Worm (Caenorhabditis elegans) whole organism, young adult: ENCODE measurements around the gene R09A8.9.

ENCODE experiments used
- C17E4.6 ChIP-seq: fragments of 200-800 bp; sonication (Bioruptor generic); IDR thresholded peaks from 2 replicates; pipeline ENCODE4 v1.3.6; 2022; ENCODE audit warnings: missing genetic modification reagents, missing genetic modification characterization, missing compliant biosample characterization
- F23B12.7 ChIP-seq: sonication (generic microtip); optimal IDR thresholded peaks from 2 replicates; lab custom pipeline; 2017; ENCODE audit warnings: missing genetic modification characterization, mild to moderate bottlenecking, missing compliant biosample characterization, antibody characterized with exemption, moderate library complexity; ENCODE audit not compliant: insufficient read depth
- F52B5.7 ChIP-seq: sonication (generic microtip); optimal IDR thresholded peaks from 2 replicates; lab custom pipeline; 2016; ENCODE audit warnings: mild to moderate bottlenecking, missing genetic modification characterization, missing compliant biosample characterization
- K11D2.4 ChIP-seq: fragments of 200-800 bp; sonication (Bioruptor generic); IDR thresholded peaks from 2 replicates; pipeline ENCODE4 v1.3.6; 2022; ENCODE audit warnings: missing genetic modification reagents, missing genetic modification characterization, missing compliant biosample characterization
- K12H6.12 ChIP-seq: fragments of 200-800 bp; sonication (Bioruptor generic); optimal IDR thresholded peaks from 2 replicates; lab custom pipeline; 2018; ENCODE audit warnings: mild to moderate bottlenecking, missing genetic modification characterization, missing compliant biosample characterization
- T07F8.4 ChIP-seq: sonication (generic microtip); optimal IDR thresholded peaks from 2 replicates; lab custom pipeline; 2016; ENCODE audit warnings: mild to moderate bottlenecking, missing genetic modification characterization, moderate library complexity, missing compliant biosample characterization
- Y53G8AR.9 ChIP-seq: fragments of 200-800 bp; sonication (Bioruptor generic); conservative IDR thresholded peaks from 2 replicates; pipeline ENCODE4 v1.3.6; 2022; ENCODE audit warnings: missing genetic modification reagents, missing genetic modification characterization, missing compliant biosample characterization
- ZK185.1 ChIP-seq: sonication (generic microtip); optimal IDR thresholded peaks from 2 replicates; lab custom pipeline; 2016; ENCODE audit warnings: mild to moderate bottlenecking, missing genetic modification characterization, missing compliant biosample characterization; ENCODE audit not compliant: poor library complexity, severe bottlenecking
- akir-1 ChIP-seq: fragments of 200-800 bp; sonication (Bioruptor generic); optimal IDR thresholded peaks from 2 replicates; lab custom pipeline; 2018; ENCODE audit warnings: mild to moderate bottlenecking, missing genetic modification characterization, moderate library complexity, missing compliant biosample characterization
- ceh-79 ChIP-seq: sonication (generic microtip); optimal IDR thresholded peaks from 2 replicates; lab custom pipeline; 2017; ENCODE audit warnings: mild to moderate bottlenecking, missing genetic modification characterization, missing compliant biosample characterization
- die-1 ChIP-seq: sonication (generic microtip); optimal IDR thresholded peaks from 2 replicates; lab custom pipeline; 2016; ENCODE audit warnings: missing genotype, mild to moderate bottlenecking, missing genetic modification characterization, missing compliant biosample characterization
- dox-1 ChIP-seq: fragments of 200-800 bp; sonication (Bioruptor generic); IDR thresholded peaks from 2 replicates; pipeline ENCODE4 v1.3.6; 2022; ENCODE audit warnings: missing genetic modification reagents, missing genetic modification characterization, missing compliant biosample characterization
- efl-1 ChIP-seq: fragments of 150-350 bp; optimal IDR thresholded peaks from 2 replicates; lab custom pipeline; 2014; ENCODE audit warnings: missing biosample characterization, missing genetic modification reagents, missing genetic modification characterization
- gei-17 ChIP-seq: fragments of 200-800 bp; sonication (Bioruptor generic); optimal IDR thresholded peaks from 2 replicates; lab custom pipeline; 2018; ENCODE audit warnings: mild to moderate bottlenecking, missing genetic modification characterization, missing compliant biosample characterization
- hlh-12 ChIP-seq: sonication (generic microtip); optimal IDR thresholded peaks from 2 replicates; lab custom pipeline; 2016; ENCODE audit warnings: missing genetic modification characterization, missing compliant biosample characterization
- hlh-26 ChIP-seq: fragments of 200-800 bp; sonication (Bioruptor generic); conservative IDR thresholded peaks from 2 replicates; pipeline ENCODE4 v1.3.6; 2022; ENCODE audit warnings: missing genetic modification reagents, missing genetic modification characterization, missing compliant biosample characterization
- hmg-1.2 ChIP-seq: fragments of 200-800 bp; sonication (Bioruptor generic); IDR thresholded peaks from 2 replicates; pipeline ENCODE4 v1.3.6; 2022; ENCODE audit warnings: missing genetic modification reagents, missing genetic modification characterization, missing compliant biosample characterization
- let-526 ChIP-seq: fragments of 200-800 bp; sonication (Bioruptor generic); IDR thresholded peaks from 2 replicates; pipeline ENCODE4 v1.3.6; 2022; ENCODE audit warnings: missing genetic modification reagents, missing genetic modification characterization, missing compliant biosample characterization
- let-607 ChIP-seq, 2 experiments: fragments of 200-800 bp in 1 of 2; sonication (Bioruptor generic) in 1 of 2; sonication (generic microtip) in 1 of 2; optimal IDR thresholded peaks; 2 replicates each; lab custom pipeline; 2016 to 2018; ENCODE audit warnings: mild to moderate bottlenecking in 2 of 2, missing compliant biosample characterization in 2 of 2, missing genetic modification characterization in 2 of 2, moderate library complexity in 2 of 2, missing genotype in 1 of 2
- lin-35 ChIP-seq, 3 experiments: fragments of 150-350 bp in 2 of 3; sonication (generic microtip) in 1 of 3; optimal IDR thresholded peaks; 2 replicates each; lab custom pipeline; 2014 to 2018; ENCODE audit warnings: missing biosample characterization in 3 of 3, missing genetic modification characterization in 3 of 3, missing genetic modification reagents in 3 of 3
- lir-1 ChIP-seq: fragments of 200-800 bp; sonication (Bioruptor generic); conservative IDR thresholded peaks from 2 replicates; pipeline ENCODE4 v1.3.6; 2022; ENCODE audit warnings: missing genetic modification reagents, missing genetic modification characterization, missing compliant biosample characterization
- lsy-27 ChIP-seq: sonication (generic microtip); optimal IDR thresholded peaks from 2 replicates; lab custom pipeline; 2017; ENCODE audit warnings: missing genetic modification characterization, mild to moderate bottlenecking, missing compliant biosample characterization, antibody characterized with exemption, missing genotype, borderline replicate concordance; ENCODE audit not compliant: insufficient read depth
- mel-28 ChIP-seq: sonication (generic microtip); optimal IDR thresholded peaks from 2 replicates; lab custom pipeline; 2016; ENCODE audit warnings: borderline replicate concordance, mild to moderate bottlenecking, missing genetic modification characterization, missing compliant biosample characterization
- mxl-1 ChIP-seq: sonication (generic microtip); optimal IDR thresholded peaks from 2 replicates; lab custom pipeline; 2016; ENCODE audit warnings: missing genetic modification characterization, missing compliant biosample characterization
- nfya-2 ChIP-seq: fragments of 200-800 bp; sonication (Bioruptor generic); IDR thresholded peaks from 2 replicates; pipeline ENCODE4 v1.3.6; 2022; ENCODE audit warnings: missing genetic modification reagents, missing genetic modification characterization, missing compliant biosample characterization
- nhr-179 ChIP-seq: sonication (generic microtip); optimal IDR thresholded peaks from 2 replicates; lab custom pipeline; 2016; ENCODE audit warnings: mild to moderate bottlenecking, missing genetic modification characterization, missing compliant biosample characterization
- nhr-80 ChIP-seq: sonication (generic microtip); optimal IDR thresholded peaks from 2 replicates; lab custom pipeline; 2016; ENCODE audit warnings: missing genetic modification characterization, missing compliant biosample characterization
- rcor-1 ChIP-seq: fragments of 200-800 bp; sonication (Bioruptor generic); IDR thresholded peaks from 2 replicates; pipeline ENCODE4 v1.3.6; 2022; ENCODE audit warnings: missing genetic modification reagents, missing genetic modification characterization, missing compliant biosample characterization
- snpc-4 ChIP-seq, 5 experiments: fragments of 150-350 bp in 1 of 5; sonication (generic microtip) in 4 of 5; optimal IDR thresholded peaks; 2 replicates each; lab custom pipeline; 2014 to 2018; ENCODE audit warnings: missing genetic modification characterization in 5 of 5, missing biosample characterization in 3 of 5, antibody characterized with exemption in 2 of 5, mild to moderate bottlenecking in 2 of 5, missing compliant biosample characterization in 2 of 5, missing genotype in 2 of 5, moderate library complexity in 2 of 5, missing genetic modification reagents in 1 of 5
- somi-1 ChIP-seq: fragments of 200-800 bp; sonication (Bioruptor generic); optimal IDR thresholded peaks from 2 replicates; lab custom pipeline; 2018; ENCODE audit warnings: mild to moderate bottlenecking, missing genetic modification characterization, missing compliant biosample characterization
- sptf-2 ChIP-seq: fragments of 200-800 bp; sonication (Bioruptor generic); optimal IDR thresholded peaks from 2 replicates; lab custom pipeline; 2018; ENCODE audit warnings: mild to moderate bottlenecking, missing genetic modification characterization, missing compliant biosample characterization
- unc-62 ChIP-seq: fragments of 150-350 bp; optimal IDR thresholded peaks from 2 replicates; lab custom pipeline; 2014; ENCODE audit warnings: missing biosample characterization, missing genetic modification reagents, missing genetic modification characterization
- xnd-1 ChIP-seq: sonication (generic microtip); optimal IDR thresholded peaks from 2 replicates; lab custom pipeline; 2016; ENCODE audit warnings: missing genotype, missing genetic modification reagents, missing genetic modification characterization, missing compliant biosample characterization
- zfh-2 ChIP-seq: fragments of 200-800 bp; sonication (Bioruptor generic); conservative IDR thresholded peaks from 2 replicates; pipeline ENCODE4 v1.3.6; 2022; ENCODE audit warnings: missing genetic modification reagents, missing genetic modification characterization, missing compliant biosample characterization

Gene R09A8.9

DNA sequence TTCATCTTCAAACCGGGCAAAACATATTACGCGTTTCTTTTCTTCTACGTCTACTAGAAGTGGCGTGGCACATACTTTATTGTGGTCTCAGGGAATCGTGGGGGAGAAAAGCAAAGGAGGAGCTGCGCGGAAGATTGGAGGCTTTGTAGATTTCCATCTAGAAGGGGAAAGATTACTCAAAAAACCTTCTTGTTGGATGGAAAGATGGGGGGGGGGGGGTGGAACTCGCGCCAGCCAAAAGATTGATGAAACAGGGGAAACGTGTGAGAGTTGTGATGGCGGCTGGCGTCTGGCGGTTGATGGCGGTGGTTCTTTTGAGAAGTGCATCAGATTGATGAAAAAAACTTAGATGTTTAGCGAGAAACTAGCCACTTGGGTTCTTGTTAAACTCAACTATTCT lies 14.2 kb upstream of the R09A8.9 start:
- TF ChIP-seq somi-1 (no peak), hlh-26 (no peak), mel-28 (tag; lab: Kevin White, UChicago) (no peak), snpc-4 (GFP tag; optimal IDR thresholded peaks at IDR 0.05; lab: Kevin White, UChicago) (no peak), snpc-4 (tag; optimal IDR thresholded peaks at IDR 0.05; lab: Kevin White, UChicago) (no peak), F52B5.7 (tag; lab: Kevin White, UChicago) (no peak), ZK185.1 (no peak), gei-17 (no peak), C17E4.6 (GFP tag; lab: Robert Waterston, UW) (no peak), K11D2.4 (no peak), mxl-1 (tag; lab: Kevin White, UChicago) (no peak), akir-1 (GFP tag; lab: Kevin White, UChicago) (no peak), hlh-12 (no peak), sptf-2 (GFP tag; lab: Kevin White, UChicago) (no peak), let-607 (tag; optimal IDR thresholded peaks at IDR 0.05; lab: Kevin White, UChicago) (no peak), lsy-27 (tag; lab: Kevin White, UChicago) (no peak)

DNA sequence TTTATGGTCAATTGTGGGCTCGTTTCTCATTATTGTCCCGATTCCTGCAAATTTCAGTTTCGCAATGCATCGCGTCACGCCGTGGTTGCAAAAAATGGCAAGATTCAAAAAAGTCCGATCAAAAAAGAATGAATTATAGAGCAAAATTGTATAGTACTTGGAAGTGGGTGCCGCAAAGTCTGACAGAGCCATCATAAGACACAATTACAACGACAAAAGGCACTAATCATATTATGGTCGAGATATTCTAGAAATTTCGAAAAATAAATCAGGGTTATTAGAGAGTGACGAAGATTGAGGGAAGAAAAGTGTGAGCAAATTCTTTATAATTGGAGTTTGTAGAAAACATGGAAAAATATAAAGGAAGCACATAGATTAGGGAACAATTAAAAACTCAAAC lies 8.5 kb upstream of the R09A8.9 start:
- TF ChIP-seq nfya-2 (no peak), zfh-2 (no peak), efl-1 (no peak), rcor-1 (no peak), Y53G8AR.9 (no peak), F23B12.7 (tag; lab: Kevin White, UChicago) (no peak), lir-1 (no peak)

DNA sequence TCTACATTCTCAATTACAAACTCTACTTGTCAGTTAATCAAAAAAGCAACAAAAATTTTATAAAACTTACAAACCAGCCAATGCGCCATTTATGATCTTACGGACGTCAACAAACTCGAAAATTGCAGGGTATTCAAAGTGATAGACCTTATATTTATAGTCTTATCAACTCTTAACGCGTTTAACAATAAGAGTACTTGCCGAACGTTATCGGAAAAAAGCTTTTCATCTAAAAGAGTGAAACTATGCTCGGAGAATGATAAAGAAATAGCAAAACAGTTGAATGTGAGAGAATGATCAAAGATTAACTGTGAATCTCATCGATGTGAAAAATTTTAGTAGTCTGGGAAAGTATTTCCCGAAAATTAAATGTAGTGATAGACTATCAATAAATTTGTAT lies 7.8 kb upstream of the R09A8.9 start:
- peak; percentile 74 for TF ChIP-seq nhr-80 (tag; lab: Kevin White, UChicago)
- TF ChIP-seq let-526: no peak

DNA sequence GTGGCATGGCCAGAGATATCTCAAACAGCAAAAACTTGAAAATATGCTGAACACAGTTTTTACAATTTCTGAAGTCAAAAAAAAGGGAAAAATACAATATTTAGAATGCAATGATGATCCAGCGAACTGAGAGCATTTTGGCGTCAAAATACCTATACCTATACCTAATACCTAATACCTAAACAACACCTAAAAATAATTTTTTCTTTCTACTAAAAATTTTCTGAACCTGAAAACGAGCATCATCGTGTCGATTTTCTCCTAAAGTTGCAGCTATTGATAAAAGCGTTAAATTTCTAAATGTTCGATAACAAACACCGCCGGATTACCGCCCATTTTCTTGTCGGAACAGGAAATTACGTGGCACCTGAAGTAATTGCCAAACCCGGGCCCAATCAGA lies 6.9 kb upstream of the R09A8.9 start, which contains the start of gene T24D5.4:
TSS of gene T24D5.4 (plus strand) at position 301 of the 400 bp plus-strand sequence.
- TF ChIP-seq nhr-179 (tag; lab: Kevin White, UChicago) (no peak), die-1 (tag; lab: Kevin White, UChicago) (no peak), F23B12.7 (tag; lab: Kevin White, UChicago) (no peak), K12H6.12 (no peak), hlh-26 (no peak), ceh-79 (tag; lab: Kevin White, UChicago) (no peak), T07F8.4 (tag; lab: Kevin White, UChicago) (no peak), mxl-1 (tag; lab: Kevin White, UChicago) (no peak), dox-1 (GFP tag; lab: Robert Waterston, UW) (no peak), lin-35 (GFP tag; optimal IDR thresholded peaks at IDR 0.05; lab: Kevin White, UChicago) (no peak), hmg-1.2 (GFP tag; lab: Robert Waterston, UW) (no peak), xnd-1 (tag; lab: Kevin White, UChicago) (no peak), zfh-2 (no peak), unc-62 (GFP tag; lab: Kevin White, UChicago) (no peak)
